Worm (Caenorhabditis elegans) whole organism, L4/young adult: Measurements from ENCODE around the gene H40L08.2.

Experiments used
- W03F9.2 ChIP-seq: fragments of 150-350 bp; optimal IDR thresholded peaks from 2 replicates; lab custom pipeline; 2014; ENCODE audit warnings: missing biosample characterization, missing genetic modification characterization
- dao-5 ChIP-seq: sonication (generic microtip); optimal IDR thresholded peaks from 2 replicates; lab custom pipeline; 2016; ENCODE audit warnings: missing genotype, missing genetic modification characterization, moderate library complexity, missing compliant biosample characterization

ce11 chrX:15047541-15047940, 30.0 kb downstream of the H40L08.2 start:
- TF ChIP-seq dao-5 (tag; lab: Kevin White, UChicago), result no peak
- TF ChIP-seq W03F9.2 (tag; lab: Kevin White, UChicago), result no peak
